Worm (Caenorhabditis elegans): ENCODE measurements around the gene otpl-1.

The otpl-1 gene

ce11 chrIV:3606285-3606834, 37.6 kb downstream of the otpl-1 start, which contains the start of the genes Y37E11B.10 and kgb-2:
Y37E11B.10 (minus strand) TSS chrIV:3606466.
kgb-2 (plus strand) TSS chrIV:3606784.
- TF ChIP-seq elt-2 (tag; optimal IDR thresholded peaks at IDR 0.05) (peak; percentile 59), mdl-1 (tag; optimal IDR thresholded peaks at IDR 0.05) (no peak)

ce11 chrIV:3608547-3609222, 39.9 kb downstream of the otpl-1 start:
- peak; percentile 18 for TF ChIP-seq elt-2 (tag; optimal IDR thresholded peaks at IDR 0.05)
- TF ChIP-seq snpc-4 (tag; optimal IDR thresholded peaks at IDR 0.05): no peak

- TF ChIP-seq ceh-16 (tag; optimal IDR thresholded peaks at IDR 0.05) (no peak), zag-1 (tag; optimal IDR thresholded peaks at IDR 0.05) (no peak), unc-39 (tag; optimal IDR thresholded peaks at IDR 0.05) (no peak), ztf-11 (tag; optimal IDR thresholded peaks at IDR 0.05) (no peak), mdl-1 (tag; optimal IDR thresholded peaks at IDR 0.05) (no peak), egl-27 (tag; optimal IDR thresholded peaks at IDR 0.05) (no peak), tbx-2 (tag; optimal IDR thresholded peaks at IDR 0.05) (no peak), fkh-10 (GFP tag; optimal IDR thresholded peaks at IDR 0.05) (no peak), ceh-28 (tag; optimal IDR thresholded peaks at IDR 0.05) (no peak), nhr-43 (tag; optimal IDR thresholded peaks at IDR 0.05; ENCODE audit: poor library complexity, severe bottlenecking) (no peak), eor-1 (tag; optimal IDR thresholded peaks at IDR 0.05) (no peak), lsy-12 (tag; optimal IDR thresholded peaks at IDR 0.05) (no peak), nhr-28 (tag; optimal IDR thresholded peaks at IDR 0.05) (no peak), daf-12 (tag; optimal IDR thresholded peaks at IDR 0.05) (no peak), hmg-11 (tag; optimal IDR thresholded peaks at IDR 0.05) (no peak)
Observed at ce11 chrIV:3610987-3611386, 42.2 kb downstream of the otpl-1 start.

ce11 chrIV:3611845-3612244, 43.1 kb downstream of the otpl-1 start:
- TF ChIP-seq egl-27 (tag; optimal IDR thresholded peaks at IDR 0.05): peak; percentile 22
- no peak for TF ChIP-seq ama-1 (optimal IDR thresholded peaks at IDR 0.05)
- TF ChIP-seq snpc-4 (tag; optimal IDR thresholded peaks at IDR 0.05): no peak
- no peak for TF ChIP-seq tbx-2 (tag; optimal IDR thresholded peaks at IDR 0.05)
- peak; percentile 100 for TF ChIP-seq elt-2 (tag; optimal IDR thresholded peaks at IDR 0.05)
- TF ChIP-seq skn-1 (tag; optimal IDR thresholded peaks at IDR 0.05): peak; percentile 66
- no peak for TF ChIP-seq elt-3 (tag; optimal IDR thresholded peaks at IDR 0.05)
- no peak for TF ChIP-seq mml-1 (tag; optimal IDR thresholded peaks at IDR 0.05)
- peak; percentile 43 for TF ChIP-seq mdl-1 (tag; optimal IDR thresholded peaks at IDR 0.05)
- no peak for TF ChIP-seq nhr-28 (tag; optimal IDR thresholded peaks at IDR 0.05)
- no peak for TF ChIP-seq nhr-25 (tag; optimal IDR thresholded peaks at IDR 0.05)
- TF ChIP-seq aly-2 (tag; optimal IDR thresholded peaks at IDR 0.05): no peak
- TF ChIP-seq lin-39 (tag; optimal IDR thresholded peaks at IDR 0.05): no peak
- TF ChIP-seq nhr-77 (tag; optimal IDR thresholded peaks at IDR 0.05): no peak
- no peak for TF ChIP-seq ceh-82 (tag; optimal IDR thresholded peaks at IDR 0.05)
- no peak for TF ChIP-seq nfya-1 (tag; optimal IDR thresholded peaks at IDR 0.05; ENCODE audit: insufficient read depth)
- TF ChIP-seq elt-1 (tag; optimal IDR thresholded peaks at IDR 0.05): no peak
- TF ChIP-seq ZK546.5 (tag; optimal IDR thresholded peaks at IDR 0.05): no peak
- TF ChIP-seq pha-4 (tag; optimal IDR thresholded peaks at IDR 0.05): peak; percentile 13
- peak; percentile 90 for TF ChIP-seq jun-1 (tag; optimal IDR thresholded peaks at IDR 0.05)
- TF ChIP-seq pqm-1 (tag; optimal IDR thresholded peaks at IDR 0.05): peak; percentile 99
- TF ChIP-seq hmg-11 (tag; optimal IDR thresholded peaks at IDR 0.05): no peak
- TF ChIP-seq nhr-12 (tag; optimal IDR thresholded peaks at IDR 0.05): no peak
- TF ChIP-seq unc-39 (tag; optimal IDR thresholded peaks at IDR 0.05): no peak
- no peak for TF ChIP-seq egl-5 (tag; optimal IDR thresholded peaks at IDR 0.05)
- no peak for TF ChIP-seq eor-1 (tag; optimal IDR thresholded peaks at IDR 0.05)
- no peak for TF ChIP-seq nhr-11 (tag; optimal IDR thresholded peaks at IDR 0.05)

Measured in whole organism, L3 larva.